Fruit fly (Drosophila melanogaster): ENCODE measurements around the gene CG18558.
A peak's percentile ranks its signal among the peaks of the same experiment; 100 is the strongest.

CG18558 gene

DNA sequence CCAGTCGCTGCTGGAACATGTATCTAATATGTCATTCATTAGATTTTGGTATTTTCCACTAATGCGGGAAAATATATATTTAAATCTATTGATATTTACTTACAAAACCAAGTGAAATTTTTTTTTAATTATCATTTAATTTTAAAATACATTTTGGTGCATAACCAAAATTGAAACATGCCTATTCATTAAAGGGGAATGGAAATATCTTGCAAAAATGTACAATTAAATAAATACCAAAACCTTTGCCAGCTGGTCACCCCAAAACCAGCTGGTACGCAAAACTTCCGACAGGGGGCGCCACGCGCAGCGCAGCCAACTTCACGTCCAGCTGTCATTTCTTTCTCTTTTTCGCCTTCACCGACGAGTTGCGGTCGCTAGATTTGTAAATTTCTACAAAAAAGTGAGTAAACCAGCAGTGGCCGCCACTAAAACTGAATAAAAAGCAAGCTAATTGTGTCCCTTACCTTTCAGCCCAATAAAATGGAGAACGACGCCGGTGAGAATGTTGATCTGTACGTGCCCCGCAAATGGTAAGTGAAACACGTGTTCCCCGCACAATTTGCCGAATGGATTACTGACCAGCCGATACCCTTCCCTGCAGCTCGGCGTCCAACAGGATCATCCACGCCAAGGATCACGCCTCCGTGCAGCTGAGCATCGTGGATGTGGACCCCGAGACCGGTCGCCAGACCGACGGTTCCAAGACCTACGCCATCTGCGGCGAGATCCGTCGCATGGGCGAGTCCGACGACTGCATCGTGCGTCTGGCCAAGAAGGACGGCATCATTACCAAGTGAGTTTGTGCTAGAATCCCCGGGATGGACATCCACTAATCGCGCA, 11.7 kb upstream of the CG18558 start, which contains the start of the genes CG3104 and RpS21 (continued):
- TF ChIP-seq CG15073 (GFP tag; optimal IDR thresholded peaks at IDR 0.05) (no peak), wor (GFP tag; IDR thresholded peaks at IDR 0.05) (peak; percentile 67), gem (tag; optimal IDR thresholded peaks at IDR 0.05) (peak; percentile 61), unc-4 (GFP tag; IDR thresholded peaks at IDR 0.05; ENCODE audit: partially characterized antibody) (no peak), run (tag; optimal IDR thresholded peaks at IDR 0.05) (peak; percentile 65), CG11560 (tag; IDR thresholded peaks at IDR 0.05) (peak; percentile 51; the same call in 2 of the 3 replicates), CG7963 (GFP tag; IDR thresholded peaks at IDR 0.05; ENCODE audit: partially characterized antibody) (no peak), Oli (tag; optimal IDR thresholded peaks at IDR 0.05) (peak; percentile 62), aop (GFP tag; IDR thresholded peaks at IDR 0.05) (no peak), btn (GFP tag; optimal IDR thresholded peaks at IDR 0.05) (peak; percentile 28), CG3163 (GFP tag; optimal IDR thresholded peaks at IDR 0.05) (peak; percentile 68), pnt (GFP tag; optimal IDR thresholded peaks at IDR 0.05) (peak; percentile 69), HmgZ (tag; optimal IDR thresholded peaks at IDR 0.05) (peak; percentile 82), Scr (GFP tag; IDR thresholded peaks at IDR 0.05; ENCODE audit: partially characterized antibody) (no peak), tna (GFP tag; IDR thresholded peaks at IDR 0.05; ENCODE audit: partially characterized antibody) (no peak), PHDP (tag; optimal IDR thresholded peaks at IDR 0.05) (peak; percentile 57), CG8281 (tag; optimal IDR thresholded peaks at IDR 0.05) (peak; percentile 57), CG18619 (GFP tag; optimal IDR thresholded peaks at IDR 0.05) (peak; percentile 93), H2.0 (GFP tag; IDR thresholded peaks at IDR 0.05) (peak; percentile 89), CG1529 (GFP tag; optimal IDR thresholded peaks at IDR 0.05) (peak; percentile 74), CG2875 (GFP tag; optimal IDR thresholded peaks at IDR 0.05) (peak; percentile 77), CG14965 (GFP tag; optimal IDR thresholded peaks at IDR 0.05; ENCODE audit: borderline replicate concordance) (no peak), Gug (GFP tag; IDR thresholded peaks at IDR 0.05) (peak; percentile 88), pho (GFP tag; optimal IDR thresholded peaks at IDR 0.05) (peak; percentile 86), ap (GFP tag; IDR thresholded peaks at IDR 0.05) (peak; percentile 88), Dll (GFP tag; IDR thresholded peaks at IDR 0.05; ENCODE audit: partially characterized antibody) (0 out of 4 replicates have a peak, but pooled peaks have one; percentile 31), CG17385 (GFP tag; optimal IDR thresholded peaks at IDR 0.05) (peak; percentile 87), Xrp1 (GFP tag; IDR thresholded peaks at IDR 0.05) (peak; percentile 60), Ets65A (GFP tag) (peak; percentile 99), gcm (GFP tag; optimal IDR thresholded peaks at IDR 0.05) (peak; percentile 4), sqz (GFP tag; optimal IDR thresholded peaks at IDR 0.05) (peak; percentile 84), CG18011 (GFP tag; optimal IDR thresholded peaks at IDR 0.05) (peak; percentile 34), Xbp1 (GFP tag; optimal IDR thresholded peaks at IDR 0.05) (peak; percentile 92), Elba2 (GFP tag; optimal IDR thresholded peaks at IDR 0.05) (no peak), CG10366 (GFP tag; IDR thresholded peaks at IDR 0.05) (peak; percentile 88), Pdp1 (GFP tag; optimal IDR thresholded peaks at IDR 0.05) (peak; percentile 70 to 71), CG6683 (GFP tag; optimal IDR thresholded peaks at IDR 0.05) (peak; percentile 61), Ssrp (tag; optimal IDR thresholded peaks at IDR 0.05) (peak; percentile 66), CG3847 (GFP tag; IDR thresholded peaks at IDR 0.05) (peak; percentile 92), CG7271 (tag; optimal IDR thresholded peaks at IDR 0.05) (peak; percentile 47), H15 (GFP tag; IDR thresholded peaks at IDR 0.05) (peak; percentile 81), sisA (GFP tag; IDR thresholded peaks at IDR 0.05) (peak; percentile 90), CG10565 (GFP tag; optimal IDR thresholded peaks at IDR 0.05) (peak; percentile 66), Usf (GFP tag; optimal IDR thresholded peaks at IDR 0.05) (peak; percentile 85), lov (optimal IDR thresholded peaks at IDR 0.05) (no peak), lov (GFP tag; IDR thresholded peaks at IDR 0.05) (peak; percentile 94), CG9215 (GFP tag; IDR thresholded peaks at IDR 0.05) (peak; percentile 76), eyg (GFP tag; optimal IDR thresholded peaks at IDR 0.05) (peak; percentile 84), CG11398 (GFP tag; optimal IDR thresholded peaks at IDR 0.05) (peak; percentile 73)
